Worm (Caenorhabditis elegans): Measurements from ENCODE around the gene fbxb-63.

DNA sequence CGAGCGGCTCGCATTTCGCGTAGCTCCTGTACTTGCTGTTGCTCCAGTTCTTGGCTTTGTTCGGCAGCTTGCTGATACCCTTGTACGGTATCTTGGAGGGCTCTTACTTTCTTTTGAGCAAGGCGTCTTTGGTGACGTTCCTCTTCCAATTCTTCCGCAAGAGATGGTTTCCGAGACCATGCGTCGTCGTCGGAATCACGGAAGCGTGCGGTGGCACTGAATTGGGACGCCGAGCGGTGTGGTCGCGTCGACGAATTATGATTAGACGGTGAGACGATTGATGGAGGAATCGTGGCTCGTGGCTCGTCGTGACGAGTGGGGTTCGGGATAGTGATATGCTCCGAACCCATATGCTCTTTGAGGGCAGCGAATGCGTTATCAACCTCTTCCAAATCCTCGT lies 27.2 kb downstream of the fbxb-63 start:
- TF ChIP-seq F13H6.1 (tag; optimal IDR thresholded peaks at IDR 0.05) (no peak), ceh-45 (GFP tag; IDR thresholded peaks at IDR 0.05) (no peak), tbx-2 (tag; optimal IDR thresholded peaks at IDR 0.05) (no peak), pax-1 (tag; optimal IDR thresholded peaks at IDR 0.05) (no peak), ama-1 (optimal IDR thresholded peaks at IDR 0.05) (no peak), sox-2 (GFP tag; IDR thresholded peaks at IDR 0.05) (no peak), pag-3 (tag; optimal IDR thresholded peaks at IDR 0.05; ENCODE audit: borderline replicate concordance) (no peak), hlh-30 (tag; optimal IDR thresholded peaks at IDR 0.05; ENCODE audit: insufficient read depth) (no peak), nhr-11 (tag; optimal IDR thresholded peaks at IDR 0.05) (no peak), sdc-2 (tag; optimal IDR thresholded peaks at IDR 0.05) (no peak), pha-4 (tag; optimal IDR thresholded peaks at IDR 0.05) (no peak), ceh-6 (GFP tag; optimal IDR thresholded peaks at IDR 0.05) (no peak), eyg-1 (tag; optimal IDR thresholded peaks at IDR 0.05) (no peak), pat-9 (tag; optimal IDR thresholded peaks at IDR 0.05) (no peak)
